Fruit fly (Drosophila melanogaster) S2 (cell line): ENCODE data around the gene Brf.

Experiments used
- CG8478 ChIP-seq: fragments of >200 bp; optimal IDR thresholded peaks from 2 replicates; lab custom pipeline; 2018
- CTCF ChIP-seq, 2 experiments: fragments of >200 bp; optimal IDR thresholded peaks; 2 replicates each; lab custom pipeline; 2018

dm6 chr3R:17406411-17406810, 15.3 kb upstream of the Brf start, which contains the start of the genes CG42824 and CG42798:
- TF ChIP-seq CG8478 (lab: Kevin White, UChicago): no peak
- no peak for TF ChIP-seq CTCF (optimal IDR thresholded peaks at IDR 0.05; lab: Kevin White, UChicago)
